Worm (Caenorhabditis elegans) whole organism, early embryonic: Measurements from ENCODE around the gene srbc-37.

Experiments
- B0310.2 ChIP-seq: sonication (generic microtip); optimal IDR thresholded peaks from 2 replicates; lab custom pipeline; 2016; ENCODE audit warnings: mild to moderate bottlenecking, missing genetic modification characterization, missing compliant biosample characterization
- F13C5.2 ChIP-seq: sonication (generic microtip); optimal IDR thresholded peaks from 2 replicates; lab custom pipeline; 2017; ENCODE audit warnings: mild to moderate bottlenecking, missing genetic modification characterization, inconsistent platforms, missing compliant biosample characterization
- aly-1 ChIP-seq: sonication (generic microtip); optimal IDR thresholded peaks from 2 replicates; lab custom pipeline; 2016; ENCODE audit warnings: missing genetic modification characterization, missing compliant biosample characterization
- ama-1 ChIP-seq: fragments of 150-350 bp; optimal IDR thresholded peaks from 2 replicates; lab custom pipeline; 2014
- ceh-13 ChIP-seq: fragments of 200-800 bp; sonication (Bioruptor generic); optimal IDR thresholded peaks from 2 replicates; lab custom pipeline; 2018; ENCODE audit warnings: mild to moderate bottlenecking, missing genetic modification characterization, missing compliant biosample characterization
- ceh-36 ChIP-seq: sonication (generic microtip); optimal IDR thresholded peaks from 2 replicates; lab custom pipeline; 2016; ENCODE audit warnings: missing genetic modification characterization, inconsistent platforms, missing compliant biosample characterization
- ets-7 ChIP-seq: sonication (generic microtip); optimal IDR thresholded peaks from 2 replicates; lab custom pipeline; 2016; ENCODE audit warnings: missing genotype, missing genetic modification characterization, missing compliant biosample characterization
- flt-1 ChIP-seq: fragments of 200-800 bp; sonication (Bioruptor generic); IDR thresholded peaks from 2 replicates; pipeline ENCODE4 v1.3.6; 2022; ENCODE audit warnings: missing genetic modification characterization, missing compliant biosample characterization
- hmbx-1 ChIP-seq: sonication (generic microtip); optimal IDR thresholded peaks from 2 replicates; lab custom pipeline; 2016; ENCODE audit warnings: mild to moderate bottlenecking, missing genetic modification characterization, missing compliant biosample characterization
- hmg-4 ChIP-seq: fragments of 200-800 bp; sonication (Bioruptor generic); optimal IDR thresholded peaks from 2 replicates; lab custom pipeline; 2018; ENCODE audit warnings: mild to moderate bottlenecking, missing genetic modification characterization, missing compliant biosample characterization
- hnd-1 ChIP-seq: sonication (generic microtip); optimal IDR thresholded peaks from 2 replicates; lab custom pipeline; 2016; ENCODE audit warnings: missing genetic modification characterization, missing compliant biosample characterization
- pes-1 ChIP-seq: fragments of 200-800 bp; sonication (Bioruptor generic); IDR thresholded peaks from 2 replicates; pipeline ENCODE4 v1.3.6; 2022; ENCODE audit warnings: missing genetic modification reagents, missing genetic modification characterization, missing compliant biosample characterization
- scrt-1 ChIP-seq: fragments of 200-800 bp; sonication (Bioruptor generic); IDR thresholded peaks from 2 replicates; pipeline ENCODE4 v1.3.6; 2022; ENCODE audit warnings: missing genetic modification characterization, missing compliant biosample characterization
- sea-1 ChIP-seq: fragments of 200-800 bp; sonication (Bioruptor generic); conservative IDR thresholded peaks from 2 replicates; pipeline ENCODE4 v1.3.6; 2022; ENCODE audit warnings: missing genetic modification characterization, missing compliant biosample characterization
- tbx-11 ChIP-seq: fragments of 200-800 bp; sonication (Bioruptor generic); IDR thresholded peaks from 2 replicates; pipeline ENCODE4 v1.3.6; 2022; ENCODE audit warnings: missing genetic modification characterization, missing compliant biosample characterization
- tbx-37 ChIP-seq: fragments of 200-800 bp; sonication (Bioruptor generic); conservative IDR thresholded peaks from 2 replicates; pipeline ENCODE4 v1.3.6; 2022; ENCODE audit warnings: missing genetic modification reagents, missing genetic modification characterization, missing compliant biosample characterization
- tra-4 ChIP-seq: sonication (generic microtip); optimal IDR thresholded peaks from 2 replicates; lab custom pipeline; 2017; ENCODE audit warnings: missing genetic modification characterization, missing compliant biosample characterization

The srbc-37 gene

ce11 chrV:682031-682430, 20.3 kb upstream of the srbc-37 start, which contains the start of gene srx-23:
TSS of gene srx-23 (plus strand) at chrV:682331.
- TF ChIP-seq tbx-37 (no peak), flt-1 (GFP tag; lab: Robert Waterston, UW) (no peak), aly-1 (no peak), hmg-4 (GFP tag; lab: Kevin White, UChicago) (no peak), ets-7 (tag; lab: Kevin White, UChicago) (no peak), hnd-1 (tag; lab: Kevin White, UChicago) (no peak), F13C5.2 (tag; lab: Kevin White, UChicago) (no peak), scrt-1 (no peak)

DNA sequence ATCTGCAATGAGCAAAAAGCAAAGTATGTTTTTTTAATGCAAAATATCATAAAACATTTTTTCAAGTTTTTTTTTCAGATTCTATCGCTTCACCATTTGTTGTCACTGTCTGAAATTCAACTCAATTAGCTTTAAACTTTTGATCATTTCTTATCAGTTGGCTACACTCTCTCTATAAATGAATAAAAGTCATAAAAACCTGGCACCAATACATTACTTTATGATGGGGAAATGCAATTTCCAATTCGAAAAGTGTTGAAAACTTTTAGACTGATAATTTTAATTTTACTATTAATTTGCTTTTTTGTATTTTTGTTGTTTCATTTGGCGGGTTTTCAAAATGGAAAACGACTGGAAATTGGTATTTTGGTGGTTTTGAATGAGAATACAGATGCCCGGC, 18.5 kb upstream of the srbc-37 start, which contains the start of gene F31F4.1:
Gene F31F4.1 (plus strand): TSS at position 203 of the 400 bp plus-strand sequence.
- TF ChIP-seq ceh-13 (GFP tag; lab: Kevin White, UChicago), result no peak

DNA sequence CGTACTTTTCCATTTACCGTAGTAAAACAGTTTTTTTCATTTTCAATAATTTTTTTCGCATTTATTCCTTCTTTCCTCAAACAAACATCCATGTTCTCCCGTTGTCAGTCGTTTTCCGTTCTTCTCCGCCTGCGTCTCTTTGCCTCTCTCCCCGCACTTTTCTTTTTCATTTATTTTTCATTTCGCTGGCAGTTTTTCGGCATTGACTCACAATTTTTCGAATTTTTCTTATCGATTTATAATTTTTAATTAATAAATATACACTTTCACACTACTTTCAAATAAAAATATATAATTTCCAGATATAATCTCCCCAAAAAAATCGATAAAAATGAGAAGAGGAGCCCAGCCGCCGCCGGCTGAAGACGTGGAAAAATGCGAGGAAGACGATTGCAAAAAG, 15.0 kb upstream of the srbc-37 start, which contains the start of gene H25P19.1:
Gene H25P19.1 (plus strand): TSS at position 301 of the 400 bp plus-strand sequence.
- no peak for TF ChIP-seq tbx-11 (GFP tag; lab: Robert Waterston, UW)

ce11 chrV:689538-689937, 12.8 kb upstream of the srbc-37 start:
- TF ChIP-seq scrt-1 (no peak), pes-1 (GFP tag; lab: Robert Waterston, UW) (no peak), hmg-4 (GFP tag; lab: Kevin White, UChicago) (no peak), tbx-37 (no peak)

DNA sequence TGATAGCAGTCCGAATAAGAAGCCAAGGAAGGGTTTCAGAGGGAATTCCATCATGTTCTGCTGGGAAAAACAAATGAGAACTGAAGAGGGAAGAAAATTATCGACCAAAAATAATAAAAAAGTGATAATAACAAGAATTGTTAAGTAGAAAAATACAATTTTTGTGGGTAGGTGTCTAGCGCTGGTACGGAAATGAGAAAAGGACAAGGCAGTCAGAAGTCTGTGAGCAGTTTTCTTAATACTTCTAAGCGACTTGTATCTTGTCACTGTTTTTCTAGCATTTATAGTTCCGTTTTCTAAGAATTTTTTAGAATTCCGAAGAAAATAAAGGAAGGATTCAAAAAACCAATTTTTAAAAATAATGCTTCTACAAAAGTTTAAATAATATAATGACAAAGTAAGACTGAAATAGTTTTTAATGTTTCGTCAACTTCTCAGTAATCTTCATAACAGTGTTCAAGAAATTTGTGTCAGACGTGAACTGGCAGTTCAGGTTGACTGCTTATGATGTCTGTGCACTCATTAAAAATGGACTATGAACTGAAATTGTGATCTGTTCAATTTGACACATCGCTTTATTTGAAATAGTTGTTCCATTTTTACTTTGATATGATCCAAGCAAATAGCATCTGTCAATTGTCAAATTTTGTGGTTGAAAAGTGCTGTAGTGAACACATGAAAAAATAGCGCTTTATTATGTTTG, 9.5 kb upstream of the srbc-37 start, which contains the start of gene srx-4:
Gene srx-4 (minus strand): TSS at position 51 of the 703 bp plus-strand sequence.
- TF ChIP-seq hnd-1 (tag; lab: Kevin White, UChicago) (no peak), sea-1 (GFP tag; lab: Robert Waterston, UW) (no peak), tbx-11 (GFP tag; lab: Robert Waterston, UW) (no peak), hmg-4 (GFP tag; lab: Kevin White, UChicago) (no peak), B0310.2 (tag; lab: Kevin White, UChicago) (no peak), F13C5.2 (tag; lab: Kevin White, UChicago) (no peak), ceh-36 (no peak), ceh-13 (GFP tag; lab: Kevin White, UChicago) (no peak), scrt-1 (no peak), ets-7 (tag; lab: Kevin White, UChicago) (no peak), pes-1 (GFP tag; lab: Robert Waterston, UW) (no peak), tra-4 (no peak), hmbx-1 (tag; lab: Kevin White, UChicago) (no peak), aly-1 (no peak), ama-1 (lab: Kevin White, UChicago) (no peak)

DNA sequence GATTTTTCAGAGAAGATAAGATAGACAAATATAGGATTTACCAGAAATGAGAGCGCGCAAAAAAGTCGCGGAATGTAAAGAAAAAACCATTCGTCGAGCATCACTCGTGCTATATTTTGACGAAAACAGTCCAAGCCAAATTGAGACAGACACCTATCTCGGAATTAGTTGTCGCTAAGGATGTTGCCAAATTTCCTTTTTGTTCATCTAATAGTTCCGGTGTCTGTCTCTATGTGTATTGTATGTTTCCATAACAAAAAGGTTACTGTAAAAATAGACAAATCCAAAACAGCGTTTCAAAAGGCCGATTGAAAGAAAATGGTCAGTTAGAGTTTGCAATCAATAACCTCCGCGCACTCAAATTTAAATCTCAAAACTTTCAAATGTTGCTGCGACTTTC, 7.7 kb upstream of the srbc-37 start, which contains the start of gene srj-53:
Gene srj-53 (minus strand): TSS at position 101 of the 400 bp plus-strand sequence.
- TF ChIP-seq F13C5.2 (tag; lab: Kevin White, UChicago) (no peak), hmbx-1 (tag; lab: Kevin White, UChicago) (no peak), tbx-11 (GFP tag; lab: Robert Waterston, UW) (no peak), ceh-36 (no peak), ets-7 (tag; lab: Kevin White, UChicago) (no peak), tbx-37 (no peak), ceh-13 (GFP tag; lab: Kevin White, UChicago) (no peak), aly-1 (no peak), pes-1 (GFP tag; lab: Robert Waterston, UW) (no peak), hmg-4 (GFP tag; lab: Kevin White, UChicago) (no peak), tra-4 (no peak)

DNA sequence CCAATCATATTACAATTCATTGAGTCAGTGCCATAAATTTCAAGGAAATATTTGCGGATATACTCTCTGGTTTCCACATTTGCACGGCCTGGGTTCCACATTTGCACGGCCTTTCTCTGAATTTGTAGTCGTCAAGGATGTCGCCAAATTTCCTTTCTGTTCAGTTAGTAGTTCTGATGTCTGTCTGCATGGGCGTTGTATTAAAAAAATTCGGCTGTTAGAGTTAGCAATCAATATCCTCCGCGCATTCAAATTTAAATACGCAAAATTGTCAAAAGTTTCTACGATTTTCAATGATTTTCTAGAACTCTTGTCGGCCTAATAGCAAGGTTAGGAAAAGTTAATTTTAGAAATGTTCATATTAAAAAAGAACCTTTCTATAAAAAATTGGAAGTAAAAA, 6.4 kb upstream of the srbc-37 start, which contains the start of gene srj-52:
Gene srj-52 (minus strand): TSS at position 101 of the 400 bp plus-strand sequence.
- no peak for TF ChIP-seq tbx-37
- TF ChIP-seq hmbx-1 (tag; lab: Kevin White, UChicago), result no peak
- no peak for TF ChIP-seq pes-1 (GFP tag; lab: Robert Waterston, UW)
- no peak for TF ChIP-seq ets-7 (tag; lab: Kevin White, UChicago)
- TF ChIP-seq hmg-4 (GFP tag; lab: Kevin White, UChicago), result no peak

- no peak for TF ChIP-seq flt-1 (GFP tag; lab: Robert Waterston, UW)
These were observed 3.3 kb upstream of the srbc-37 start for ce11 chrV:699051-699450.

DNA sequence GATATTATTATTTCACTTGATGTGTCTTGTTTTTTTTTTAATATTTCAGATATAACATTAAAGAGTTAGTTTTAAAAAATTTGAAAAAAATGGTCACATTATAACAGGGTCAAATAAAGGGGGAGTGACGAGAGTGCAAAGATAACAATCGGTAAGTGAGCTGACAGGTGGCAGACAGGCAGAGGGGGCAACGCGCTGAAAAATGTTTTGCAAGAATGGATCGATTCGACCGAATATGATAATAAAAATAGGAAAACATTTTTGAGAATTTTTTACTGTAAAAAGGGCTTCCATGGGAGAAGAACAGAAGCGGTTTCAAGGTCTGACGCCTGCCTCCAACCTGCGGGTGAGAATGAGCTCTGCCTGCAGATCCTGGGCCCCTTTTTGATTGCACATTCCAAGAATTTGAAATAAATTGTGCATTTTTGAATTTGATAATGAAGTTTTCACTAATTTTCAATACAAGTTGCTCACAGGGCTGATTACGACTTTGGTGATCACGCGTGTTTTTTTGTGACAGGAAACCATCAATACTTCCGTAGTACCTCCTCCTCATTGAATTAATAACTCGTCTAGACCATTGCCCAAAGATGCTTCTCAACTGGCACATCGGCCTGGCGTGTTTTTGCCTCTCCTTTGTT, 2.8 kb upstream of the srbc-37 start, which contains the start of the genes ugt-29 and srx-5:
Gene ugt-29 (minus strand): TSS at position 101 of the 641 bp plus-strand sequence.
Gene srx-5 (plus strand): TSS at position 591 of the 641 bp plus-strand sequence.
- no peak for TF ChIP-seq scrt-1
- no peak for TF ChIP-seq hmg-4 (GFP tag; lab: Kevin White, UChicago)
- no peak for TF ChIP-seq flt-1 (GFP tag; lab: Robert Waterston, UW)
- TF ChIP-seq hmbx-1 (tag; lab: Kevin White, UChicago), result no peak
- TF ChIP-seq sea-1 (GFP tag; lab: Robert Waterston, UW), result no peak
- TF ChIP-seq ama-1 (lab: Kevin White, UChicago), result no peak
- TF ChIP-seq tra-4, result no peak
- no peak for TF ChIP-seq tbx-11 (GFP tag; lab: Robert Waterston, UW)
- TF ChIP-seq pes-1 (GFP tag; lab: Robert Waterston, UW), result no peak
- TF ChIP-seq tbx-37, result no peak
- TF ChIP-seq ets-7 (tag; lab: Kevin White, UChicago), result no peak
- no peak for TF ChIP-seq ceh-36
- TF ChIP-seq aly-1, result no peak
- no peak for TF ChIP-seq B0310.2 (tag; lab: Kevin White, UChicago)
- no peak for TF ChIP-seq hnd-1 (tag; lab: Kevin White, UChicago)
- TF ChIP-seq F13C5.2 (tag; lab: Kevin White, UChicago), result no peak
- no peak for TF ChIP-seq ceh-13 (GFP tag; lab: Kevin White, UChicago)
